Worm (Caenorhabditis elegans) whole organism, young adult: ENCODE data around the gene sand-1.

Experiments
- C06A6.2 ChIP-seq: fragments of 200-800 bp; sonication (Bioruptor generic); conservative IDR thresholded peaks from 2 replicates; pipeline ENCODE4 v1.3.6; 2022; ENCODE audit warnings: missing genetic modification characterization, missing compliant biosample characterization
- F10E7.11 ChIP-seq: sonication (generic microtip); optimal IDR thresholded peaks from 2 replicates; lab custom pipeline; 2017; ENCODE audit warnings: mild to moderate bottlenecking, missing genetic modification characterization, moderate library complexity, missing compliant biosample characterization
- F57A8.1 ChIP-seq: fragments of 200-800 bp; sonication (Bioruptor generic); optimal IDR thresholded peaks from 2 replicates; lab custom pipeline; 2018; ENCODE audit warnings: mild to moderate bottlenecking, missing genetic modification characterization, moderate library complexity, missing compliant biosample characterization
- Y67H2A.10 ChIP-seq: fragments of 200-800 bp; sonication (Bioruptor generic); conservative IDR thresholded peaks from 2 replicates; pipeline ENCODE4 v1.3.6; 2022; ENCODE audit warnings: missing genetic modification reagents, missing genetic modification characterization, missing compliant biosample characterization
- atf-7 ChIP-seq: sonication (generic microtip); optimal IDR thresholded peaks from 2 replicates; lab custom pipeline; 2017; ENCODE audit warnings: mild to moderate bottlenecking, missing genetic modification characterization, missing compliant biosample characterization
- athp-1 ChIP-seq: sonication (generic microtip); optimal IDR thresholded peaks from 2 replicates; lab custom pipeline; 2017; ENCODE audit warnings: mild to moderate bottlenecking, missing genetic modification characterization, missing compliant biosample characterization
- attf-6 ChIP-seq: fragments of 200-800 bp; sonication (Bioruptor generic); IDR thresholded peaks from 2 replicates; pipeline ENCODE4 v1.3.6; 2022; ENCODE audit warnings: missing genetic modification reagents, missing genetic modification characterization, missing compliant biosample characterization
- cebp-1 ChIP-seq, 2 experiments: fragments of 200-800 bp in 1 of 2; sonication (Bioruptor generic) in 1 of 2; sonication (generic microtip) in 1 of 2; IDR thresholded peaks in 1 of 2; optimal IDR thresholded peaks in 1 of 2; 2 replicates each; pipeline versions ENCODE4 v1.3.6 to Lab custom; 2017 to 2022; ENCODE audit warnings: missing compliant biosample characterization in 2 of 2, missing genetic modification characterization in 2 of 2, mild to moderate bottlenecking in 1 of 2, missing genetic modification reagents in 1 of 2, moderate library complexity in 1 of 2
- cebp-2 ChIP-seq: fragments of 200-800 bp; sonication (Bioruptor generic); IDR thresholded peaks from 2 replicates; pipeline ENCODE4 v1.3.6; 2022; ENCODE audit warnings: missing genetic modification characterization, missing compliant biosample characterization
- ceh-27 ChIP-seq: fragments of 200-800 bp; sonication (Bioruptor generic); optimal IDR thresholded peaks from 2 replicates; lab custom pipeline; 2018; ENCODE audit warnings: mild to moderate bottlenecking, missing genetic modification characterization, moderate library complexity, missing compliant biosample characterization
- ceh-79 ChIP-seq: sonication (generic microtip); optimal IDR thresholded peaks from 2 replicates; lab custom pipeline; 2017; ENCODE audit warnings: mild to moderate bottlenecking, missing genetic modification characterization, missing compliant biosample characterization
- dox-1 ChIP-seq: fragments of 200-800 bp; sonication (Bioruptor generic); IDR thresholded peaks from 2 replicates; pipeline ENCODE4 v1.3.6; 2022; ENCODE audit warnings: missing genetic modification reagents, missing genetic modification characterization, missing compliant biosample characterization
- dpl-1 ChIP-seq: fragments of 150-350 bp; optimal IDR thresholded peaks from 2 replicates; lab custom pipeline; 2014; ENCODE audit warnings: missing biosample characterization, missing genetic modification reagents, missing genetic modification characterization
- egl-44 ChIP-seq: fragments of 200-800 bp; sonication (Bioruptor generic); IDR thresholded peaks from 2 replicates; pipeline ENCODE4 v1.3.6; 2022; ENCODE audit warnings: missing genetic modification reagents, missing genetic modification characterization, missing compliant biosample characterization
- fkh-3 ChIP-seq: sonication (generic microtip); optimal IDR thresholded peaks from 2 replicates; lab custom pipeline; 2016; ENCODE audit warnings: mild to moderate bottlenecking, missing genetic modification characterization, missing compliant biosample characterization
- gei-17 ChIP-seq: fragments of 200-800 bp; sonication (Bioruptor generic); optimal IDR thresholded peaks from 2 replicates; lab custom pipeline; 2018; ENCODE audit warnings: mild to moderate bottlenecking, missing genetic modification characterization, missing compliant biosample characterization
- hsf-1 ChIP-seq: fragments of 200-800 bp; sonication (Bioruptor generic); IDR thresholded peaks from 2 replicates; pipeline ENCODE4 v1.3.6; 2022; ENCODE audit warnings: missing genetic modification reagents, missing genetic modification characterization, missing compliant biosample characterization
- lag-1 ChIP-seq: fragments of 200-800 bp; sonication (Bioruptor generic); IDR thresholded peaks from 2 replicates; pipeline ENCODE4 v1.3.6; 2022; ENCODE audit warnings: missing genetic modification reagents, missing genetic modification characterization, missing compliant biosample characterization
- let-607 ChIP-seq, 2 experiments: fragments of 200-800 bp in 1 of 2; sonication (Bioruptor generic) in 1 of 2; sonication (generic microtip) in 1 of 2; optimal IDR thresholded peaks; 2 replicates each; lab custom pipeline; 2016 to 2018; ENCODE audit warnings: mild to moderate bottlenecking in 2 of 2, missing compliant biosample characterization in 2 of 2, missing genetic modification characterization in 2 of 2, moderate library complexity in 2 of 2, missing genotype in 1 of 2
- lir-1 ChIP-seq: fragments of 200-800 bp; sonication (Bioruptor generic); conservative IDR thresholded peaks from 2 replicates; pipeline ENCODE4 v1.3.6; 2022; ENCODE audit warnings: missing genetic modification reagents, missing genetic modification characterization, missing compliant biosample characterization
- mcd-1 ChIP-seq: fragments of 200-800 bp; sonication (Bioruptor generic); IDR thresholded peaks from 2 replicates; pipeline ENCODE4 v1.3.6; 2022; ENCODE audit warnings: missing genetic modification reagents, missing genetic modification characterization, missing compliant biosample characterization
- nhr-120 ChIP-seq: fragments of 200-800 bp; sonication (Bioruptor generic); IDR thresholded peaks from 2 replicates; pipeline ENCODE4 v1.3.6; 2022; ENCODE audit warnings: missing genetic modification characterization, missing compliant biosample characterization
- rpc-1 ChIP-seq, 2 experiments: fragments of 150-350 bp in 1 of 2; sonication (generic microtip) in 1 of 2; optimal IDR thresholded peaks; 2 replicates each; lab custom pipeline; 2014 to 2018; ENCODE audit warnings: missing biosample characterization in 1 of 2, missing genetic modification characterization in 1 of 2, missing genetic modification reagents in 1 of 2, missing genotype in 1 of 2
- sdz-38 ChIP-seq: sonication (generic microtip); optimal IDR thresholded peaks from 2 replicates; lab custom pipeline; 2016; ENCODE audit warnings: missing genotype, missing genetic modification characterization, missing compliant biosample characterization
- snpc-1.1 ChIP-seq: sonication (generic microtip); optimal IDR thresholded peaks from 2 replicates; lab custom pipeline; 2017; ENCODE audit warnings: missing genetic modification characterization, mild to moderate bottlenecking, missing compliant biosample characterization, antibody characterized with exemption, moderate library complexity, missing genotype, missing genetic modification reagents; ENCODE audit not compliant: insufficient read depth
- snpc-4 ChIP-seq, 5 experiments: fragments of 150-350 bp in 1 of 5; sonication (generic microtip) in 4 of 5; optimal IDR thresholded peaks; 2 replicates each; lab custom pipeline; 2014 to 2018; ENCODE audit warnings: missing genetic modification characterization in 5 of 5, missing biosample characterization in 3 of 5, antibody characterized with exemption in 2 of 5, mild to moderate bottlenecking in 2 of 5, missing compliant biosample characterization in 2 of 5, missing genotype in 2 of 5, moderate library complexity in 2 of 5, missing genetic modification reagents in 1 of 5
- ztf-22 ChIP-seq: fragments of 200-800 bp; sonication (Bioruptor generic); optimal IDR thresholded peaks from 2 replicates; lab custom pipeline; 2018; ENCODE audit warnings: mild to moderate bottlenecking, missing genetic modification characterization, moderate library complexity, missing compliant biosample characterization
- ztf-25 ChIP-seq: fragments of 200-800 bp; sonication (Bioruptor generic); IDR thresholded peaks from 2 replicates; pipeline ENCODE4 v1.3.6; 2022; ENCODE audit warnings: missing genetic modification reagents, missing genetic modification characterization, missing compliant biosample characterization
- ztf-28 ChIP-seq: fragments of 200-800 bp; sonication (Bioruptor generic); IDR thresholded peaks from 2 replicates; pipeline ENCODE4 v1.3.6; 2022; ENCODE audit warnings: missing genetic modification reagents, missing genetic modification characterization, missing compliant biosample characterization
- ztf-3 ChIP-seq: fragments of 200-800 bp; sonication (Bioruptor generic); optimal IDR thresholded peaks from 2 replicates; lab custom pipeline; 2018; ENCODE audit warnings: mild to moderate bottlenecking, missing genetic modification characterization, missing compliant biosample characterization

The sand-1 gene

ce11 chrIV:5394687-5395086, 28.0 kb downstream of the sand-1 start, which contains the start of the genes perm-3 and swsn-6 (continued):
- TF ChIP-seq attf-6 (GFP tag; lab: Robert Waterston, UW) (no peak), gei-17 (GFP tag; lab: Kevin White, UChicago) (peak; percentile 16), sdz-38 (tag; lab: Kevin White, UChicago) (no peak), hsf-1 (GFP tag; lab: Robert Waterston, UW) (no peak), fkh-3 (tag; lab: Kevin White, UChicago) (no peak), ztf-28 (GFP tag; lab: Robert Waterston, UW) (no peak), lag-1 (GFP tag; lab: Robert Waterston, UW) (no peak), snpc-1.1 (tag; lab: Kevin White, UChicago) (no peak), cebp-1 (GFP tag; IDR thresholded peaks at IDR 0.05; lab: Robert Waterston, UW) (no peak), cebp-1 (tag; optimal IDR thresholded peaks at IDR 0.05; lab: Kevin White, UChicago) (peak; percentile 65), F57A8.1 (GFP tag; lab: Kevin White, UChicago) (no peak), atf-7 (tag; lab: Kevin White, UChicago) (no peak), let-607 (tag; optimal IDR thresholded peaks at IDR 0.05; lab: Kevin White, UChicago) (peak in 1 of 2 experiments; percentile 8)
- TF ChIP-seq, all 124 proteins: peak for 33

ce11 chrIV:5396769-5397168, 30.1 kb downstream of the sand-1 start, which contains the start of gene ZK616.3:
ZK616.3 (plus strand) TSS chrIV:5397069.
- TF ChIP-seq ceh-27 (GFP tag; lab: Kevin White, UChicago): no peak
- TF ChIP-seq snpc-4 (GFP tag; optimal IDR thresholded peaks at IDR 0.05; lab: Kevin White, UChicago): peak; percentile 10
- TF ChIP-seq snpc-4 (tag; optimal IDR thresholded peaks at IDR 0.05; lab: Kevin White, UChicago): peak in 1 of 4 experiments; percentile 53
- TF ChIP-seq, all 124 proteins: peak for 1

DNA sequence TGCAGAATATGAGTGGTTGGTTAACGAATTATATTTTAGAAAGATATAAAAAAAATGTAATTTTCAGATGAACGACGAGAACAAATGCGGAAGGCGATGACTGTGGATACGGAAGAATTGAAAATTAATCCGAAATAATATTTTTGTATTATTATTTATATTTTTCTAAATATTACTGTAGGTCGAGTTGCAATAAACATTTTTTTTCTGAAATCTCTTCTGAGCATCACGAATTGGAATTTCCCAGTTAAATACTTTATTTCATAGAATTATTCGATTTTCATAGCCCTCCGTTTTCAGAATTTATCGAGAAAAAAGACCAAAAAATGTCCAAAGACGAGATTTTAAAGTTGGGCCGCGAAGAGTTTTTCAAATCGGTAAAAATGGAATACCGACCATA, 30.9 kb downstream of the sand-1 start, which contains the start of gene ZK616.2:
Gene ZK616.2, plus strand, starts transcription at position 301 of the 400 bp plus-strand sequence.
- no peak for TF ChIP-seq ztf-3 (GFP tag; lab: Kevin White, UChicago)
- no peak for TF ChIP-seq egl-44 (GFP tag; lab: Robert Waterston, UW)
- no peak for TF ChIP-seq attf-6 (GFP tag; lab: Robert Waterston, UW)
- TF ChIP-seq lir-1: no peak
- TF ChIP-seq cebp-1 (GFP tag; IDR thresholded peaks at IDR 0.05; lab: Robert Waterston, UW): no peak
- no peak for TF ChIP-seq cebp-1 (tag; optimal IDR thresholded peaks at IDR 0.05; lab: Kevin White, UChicago)
- TF ChIP-seq F10E7.11 (tag; lab: Kevin White, UChicago): no peak
- TF ChIP-seq rpc-1 (optimal IDR thresholded peaks at IDR 0.05; lab: Kevin White, UChicago): no peak
- no peak for TF ChIP-seq rpc-1 (tag; optimal IDR thresholded peaks at IDR 0.05; lab: Kevin White, UChicago)
- no peak for TF ChIP-seq dpl-1 (GFP tag; lab: Kevin White, UChicago)
- no peak for TF ChIP-seq cebp-2 (GFP tag; lab: Robert Waterston, UW)
- TF ChIP-seq athp-1 (tag; lab: Kevin White, UChicago): no peak
- no peak for TF ChIP-seq ztf-22 (GFP tag; lab: Kevin White, UChicago)
- no peak for TF ChIP-seq dox-1 (GFP tag; lab: Robert Waterston, UW)
- TF ChIP-seq Y67H2A.10 (GFP tag; lab: Robert Waterston, UW): no peak
- TF ChIP-seq, all 124 proteins: peak for 0

ce11 chrIV:5400609-5401008, 33.9 kb downstream of the sand-1 start, which contains the start of gene ZK616.1:
ZK616.1 (plus strand) TSS chrIV:5400909.
- TF ChIP-seq sdz-38 (tag; lab: Kevin White, UChicago) (no peak), mcd-1 (no peak), ceh-79 (tag; lab: Kevin White, UChicago) (no peak), ztf-25 (no peak), cebp-2 (GFP tag; lab: Robert Waterston, UW) (no peak), snpc-4 (GFP tag; optimal IDR thresholded peaks at IDR 0.05; lab: Kevin White, UChicago) (no peak), snpc-4 (tag; optimal IDR thresholded peaks at IDR 0.05; lab: Kevin White, UChicago) (no peak), nhr-120 (no peak), C06A6.2 (GFP tag; lab: Robert Waterston, UW) (no peak)
